Worm (Caenorhabditis elegans) whole organism, L1 larva: Measurements from ENCODE around the gene fbxl-2.

Experiments used
- C04F5.9 ChIP-seq: sonication (generic microtip); optimal IDR thresholded peaks from 2 replicates; lab custom pipeline; 2016; ENCODE audit warnings: missing genetic modification characterization, missing compliant biosample characterization
- C16A3.4 ChIP-seq: fragments of 150-350 bp; optimal IDR thresholded peaks from 2 replicates; lab custom pipeline; 2014; ENCODE audit warnings: missing biosample characterization, missing genetic modification characterization
- alr-1 ChIP-seq: fragments of 200-800 bp; sonication (Bioruptor generic); optimal IDR thresholded peaks from 2 replicates; lab custom pipeline; 2018; ENCODE audit warnings: borderline replicate concordance, mild to moderate bottlenecking, missing genetic modification characterization, missing compliant biosample characterization
- ama-1 ChIP-seq: fragments of 150-350 bp; optimal IDR thresholded peaks from 2 replicates; lab custom pipeline; 2014
- blmp-1 ChIP-seq: fragments of 150-350 bp; optimal IDR thresholded peaks from 2 replicates; lab custom pipeline; 2014; ENCODE audit warnings: missing biosample characterization, missing genetic modification characterization
- ceh-63 ChIP-seq: fragments of 200-800 bp; sonication (Bioruptor generic); optimal IDR thresholded peaks from 2 replicates; lab custom pipeline; 2018; ENCODE audit warnings: mild to moderate bottlenecking, missing genetic modification characterization, missing compliant biosample characterization
- ceh-90 ChIP-seq: sonication (generic microtip); optimal IDR thresholded peaks from 2 replicates; lab custom pipeline; 2016; ENCODE audit warnings: missing genetic modification characterization, missing compliant biosample characterization
- ces-1 ChIP-seq: fragments of 150-350 bp; optimal IDR thresholded peaks from 2 replicates; lab custom pipeline; 2014; ENCODE audit warnings: missing biosample characterization, missing genetic modification reagents, missing genetic modification characterization
- dpl-1 ChIP-seq, 3 experiments: fragments of 150-350 bp in 2 of 3; sonication (generic microtip) in 1 of 3; optimal IDR thresholded peaks; 2 replicates each; lab custom pipeline; 2014 to 2017; ENCODE audit warnings: missing biosample characterization in 3 of 3, missing genetic modification characterization in 3 of 3, missing genetic modification reagents in 3 of 3
- efl-1 ChIP-seq, 4 experiments: fragments of 150-350 bp; optimal IDR thresholded peaks in 3 of 4; peaks in 1 of 4; 1 replicate in 1 of 4; 2 replicates in 3 of 4; lab custom pipeline; 2014; ENCODE audit warnings: missing biosample characterization in 2 of 4, missing genetic modification characterization in 2 of 4, missing genetic modification reagents in 2 of 4
- egl-13 ChIP-seq: sonication (generic microtip); optimal IDR thresholded peaks from 2 replicates; lab custom pipeline; 2016; ENCODE audit warnings: missing genotype, missing genetic modification reagents, missing genetic modification characterization, missing compliant biosample characterization
- egl-27 ChIP-seq, 2 experiments: fragments of 150-350 bp in 1 of 2; sonication (generic microtip); optimal IDR thresholded peaks; 3 replicates each; lab custom pipeline; 2017 to 2018; ENCODE audit warnings: missing biosample characterization in 2 of 2, missing genetic modification characterization in 2 of 2, missing genetic modification reagents in 2 of 2
- elt-2 ChIP-seq: sonication (generic microtip); optimal IDR thresholded peaks from 2 replicates; lab custom pipeline; 2016; ENCODE audit warnings: missing genetic modification characterization, mild to moderate bottlenecking, inconsistent platforms, missing compliant biosample characterization, missing genetic modification reagents
- elt-3 ChIP-seq, 6 experiments: fragments of 150-350 bp in 1 of 6; sonication (generic microtip); optimal IDR thresholded peaks; 2 replicates each; lab custom pipeline; 2017 to 2018; ENCODE audit warnings: missing biosample characterization in 6 of 6, missing genetic modification characterization in 6 of 6, inconsistent platforms in 1 of 6
- fkh-10 ChIP-seq: sonication (generic microtip); optimal IDR thresholded peaks from 2 replicates; lab custom pipeline; 2017; ENCODE audit warnings: missing biosample characterization, missing genetic modification reagents, missing genetic modification characterization
- fos-1 ChIP-seq: fragments of 150-350 bp; optimal IDR thresholded peaks from 2 replicates; lab custom pipeline; 2014; ENCODE audit warnings: missing biosample characterization, missing genetic modification characterization
- grh-1 ChIP-seq: fragments of 200-800 bp; sonication (Bioruptor generic); IDR thresholded peaks from 2 replicates; pipeline ENCODE4 v1.3.6; 2022; ENCODE audit warnings: missing genetic modification reagents, missing genetic modification characterization, missing compliant biosample characterization
- hlh-17 ChIP-seq: fragments of 200-800 bp; sonication (Bioruptor generic); optimal IDR thresholded peaks from 2 replicates; lab custom pipeline; 2018; ENCODE audit warnings: missing genetic modification characterization, mild to moderate bottlenecking, missing compliant biosample characterization, moderate library complexity, borderline replicate concordance
- hlh-4 ChIP-seq: sonication (generic microtip); optimal IDR thresholded peaks from 2 replicates; lab custom pipeline; 2016; ENCODE audit warnings: mild to moderate bottlenecking, missing genetic modification characterization, missing compliant biosample characterization
- hpl-2 ChIP-seq: fragments of 150-350 bp; optimal IDR thresholded peaks from 2 replicates; lab custom pipeline; 2014; ENCODE audit warnings: missing biosample characterization, missing genetic modification reagents, missing genetic modification characterization
- lin-13 ChIP-seq: fragments of 150-350 bp; optimal IDR thresholded peaks from 2 replicates; lab custom pipeline; 2014; ENCODE audit warnings: missing biosample characterization, missing genetic modification reagents, missing genetic modification characterization
- lin-15B ChIP-seq: fragments of 150-350 bp; sonication (generic microtip); optimal IDR thresholded peaks from 3 replicates; lab custom pipeline; 2014; ENCODE audit warnings: missing biosample characterization, missing genetic modification characterization
- lin-35 ChIP-seq, 2 experiments: fragments of 150-350 bp; optimal IDR thresholded peaks; 2 replicates each; lab custom pipeline; 2014; ENCODE audit warnings: missing biosample characterization in 2 of 2, missing genetic modification characterization in 2 of 2, missing genetic modification reagents in 2 of 2
- lin-39 ChIP-seq: fragments of 150-350 bp; optimal IDR thresholded peaks from 2 replicates; lab custom pipeline; 2014; ENCODE audit warnings: missing biosample characterization, missing genetic modification reagents, missing genetic modification characterization
- lir-3 ChIP-seq: sonication (generic microtip); optimal IDR thresholded peaks from 2 replicates; lab custom pipeline; 2016; ENCODE audit warnings: mild to moderate bottlenecking, missing genetic modification characterization, moderate library complexity, missing compliant biosample characterization; ENCODE audit not compliant: poor library complexity
- mdl-1 ChIP-seq, 2 experiments: fragments of 150-350 bp; optimal IDR thresholded peaks; 2 replicates each; lab custom pipeline; 2014 to 2017; ENCODE audit warnings: missing biosample characterization in 2 of 2, missing genetic modification characterization in 2 of 2, inconsistent platforms in 1 of 2
- mef-2 ChIP-seq: fragments of 150-350 bp; optimal IDR thresholded peaks from 2 replicates; lab custom pipeline; 2014; ENCODE audit warnings: missing biosample characterization, missing genetic modification characterization
- nhr-19 ChIP-seq: fragments of 200-800 bp; sonication (Bioruptor generic); conservative IDR thresholded peaks from 2 replicates; pipeline ENCODE4 v1.3.6; 2022; ENCODE audit warnings: missing genetic modification characterization, missing compliant biosample characterization
- nhr-237 ChIP-seq: fragments of 150-350 bp; optimal IDR thresholded peaks from 2 replicates; lab custom pipeline; 2014; ENCODE audit warnings: missing biosample characterization, missing genetic modification characterization
- nhr-28 ChIP-seq: fragments of 150-350 bp; optimal IDR thresholded peaks from 2 replicates; lab custom pipeline; 2014; ENCODE audit warnings: missing biosample characterization, missing genetic modification characterization
- nhr-47 ChIP-seq: sonication (generic microtip); optimal IDR thresholded peaks from 2 replicates; lab custom pipeline; 2016; ENCODE audit warnings: mild to moderate bottlenecking, missing genetic modification characterization, moderate library complexity, missing compliant biosample characterization
- nhr-71 ChIP-seq: sonication (generic microtip); optimal IDR thresholded peaks from 2 replicates; lab custom pipeline; 2016; ENCODE audit warnings: mild to moderate bottlenecking, missing genetic modification characterization, moderate library complexity, missing compliant biosample characterization
- nhr-76 ChIP-seq: sonication (generic microtip); optimal IDR thresholded peaks from 2 replicates; lab custom pipeline; 2017; ENCODE audit warnings: missing biosample characterization, missing genetic modification characterization
- nhr-85 ChIP-seq: sonication (generic microtip); peaks from one replicate; lab custom pipeline; 2016; ENCODE audit warnings: missing genetic modification characterization, inconsistent platforms, missing compliant biosample characterization
- pag-3 ChIP-seq: sonication (generic microtip); optimal IDR thresholded peaks from 2 replicates; lab custom pipeline; 2017; ENCODE audit warnings: missing genetic modification characterization, mild to moderate bottlenecking, missing compliant biosample characterization, antibody characterized with exemption, borderline replicate concordance; ENCODE audit not compliant: insufficient read depth
- pqm-1 ChIP-seq: sonication (generic microtip); optimal IDR thresholded peaks from 3 replicates; lab custom pipeline; 2017; ENCODE audit warnings: missing biosample characterization, missing genetic modification characterization
- rnt-1 ChIP-seq: sonication (generic microtip); optimal IDR thresholded peaks from 2 replicates; lab custom pipeline; 2016; ENCODE audit warnings: mild to moderate bottlenecking, missing genetic modification characterization, moderate library complexity, missing compliant biosample characterization
- snpc-4 ChIP-seq: fragments of 150-350 bp; optimal IDR thresholded peaks from 2 replicates; lab custom pipeline; 2014; ENCODE audit warnings: missing biosample characterization, missing genetic modification characterization
- snu-23 ChIP-seq: sonication (generic microtip); optimal IDR thresholded peaks from 2 replicates; lab custom pipeline; 2016; ENCODE audit warnings: missing genetic modification characterization, missing compliant biosample characterization
- sox-4 ChIP-seq: sonication (generic microtip); optimal IDR thresholded peaks from 2 replicates; lab custom pipeline; 2016; ENCODE audit warnings: missing genetic modification characterization, missing compliant biosample characterization
- sptf-1 ChIP-seq: fragments of 150-350 bp; optimal IDR thresholded peaks from 2 replicates; lab custom pipeline; 2014; ENCODE audit warnings: missing biosample characterization, missing genetic modification characterization
- tlp-1 ChIP-seq: fragments of 150-350 bp; optimal IDR thresholded peaks from 2 replicates; lab custom pipeline; 2014; ENCODE audit warnings: missing biosample characterization, missing genetic modification characterization
- unc-130 ChIP-seq: fragments of 150-350 bp; optimal IDR thresholded peaks from 2 replicates; lab custom pipeline; 2017; ENCODE audit warnings: missing biosample characterization, missing genetic modification characterization, inconsistent platforms
- unc-30 ChIP-seq: sonication (generic microtip); optimal IDR thresholded peaks from 2 replicates; lab custom pipeline; 2017; ENCODE audit warnings: missing biosample characterization, missing genetic modification characterization
- unc-86 ChIP-seq: sonication (generic microtip); optimal IDR thresholded peaks from 2 replicates; lab custom pipeline; 2016; ENCODE audit warnings: missing genetic modification characterization, missing compliant biosample characterization
- xbp-1 ChIP-seq: sonication (generic microtip); optimal IDR thresholded peaks from 2 replicates; lab custom pipeline; 2016; ENCODE audit warnings: missing genetic modification characterization, missing compliant biosample characterization
- zip-4 ChIP-seq: fragments of 200-800 bp; sonication (Bioruptor generic); optimal IDR thresholded peaks from 2 replicates; lab custom pipeline; 2018; ENCODE audit warnings: mild to moderate bottlenecking, missing genetic modification characterization, moderate library complexity, missing compliant biosample characterization
- ztf-4 ChIP-seq: fragments of 150-350 bp; optimal IDR thresholded peaks from 2 replicates; lab custom pipeline; 2014; ENCODE audit warnings: missing biosample characterization, missing genetic modification characterization

Gene fbxl-2

DNA sequence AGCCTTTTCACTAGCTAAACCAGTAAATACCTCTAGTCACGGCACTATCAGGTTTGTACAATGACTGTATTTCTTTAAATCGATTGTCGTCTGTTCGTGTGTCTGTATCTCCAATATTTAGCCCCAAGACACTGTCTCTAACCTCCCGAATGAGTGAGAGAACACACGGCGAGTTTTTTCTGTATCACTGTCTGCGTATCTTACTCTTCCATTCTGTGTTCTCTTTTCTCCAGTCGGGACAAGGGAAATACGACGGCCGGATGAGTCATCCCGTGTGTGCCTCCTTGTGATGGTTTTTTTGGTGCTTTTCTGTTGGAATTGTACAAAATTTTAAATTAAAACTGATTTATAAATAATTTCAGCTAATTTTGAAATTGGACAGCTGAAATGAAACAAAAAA, 39.0 kb downstream of the fbxl-2 start (continued):
- no peak for TF ChIP-seq pqm-1 (tag; lab: Kevin White, UChicago)
- TF ChIP-seq nhr-237 (tag; lab: Kevin White, UChicago) = peak; percentile 5
- TF ChIP-seq hlh-4 = no peak
- TF ChIP-seq zip-4 (GFP tag; lab: Kevin White, UChicago) = no peak
- no peak for TF ChIP-seq ceh-63
- TF ChIP-seq nhr-76 (tag; lab: Kevin White, UChicago) = no peak
- TF ChIP-seq nhr-71 = peak; percentile 71
- TF ChIP-seq sptf-1 (tag; lab: Kevin White, UChicago) = no peak
- TF ChIP-seq ama-1 = no peak
- TF ChIP-seq snpc-4 (tag; lab: Kevin White, UChicago) = peak; percentile 58
- no peak for TF ChIP-seq hpl-2 (GFP tag; lab: Kevin White, UChicago)
- no peak for TF ChIP-seq unc-86 (tag; lab: Kevin White, UChicago)
- no peak for TF ChIP-seq elt-2
- no peak for TF ChIP-seq hlh-17 (GFP tag; lab: Kevin White, UChicago)
- no peak for TF ChIP-seq grh-1 (GFP tag; lab: Robert Waterston, UW)
- no peak for TF ChIP-seq ces-1 (GFP tag; lab: Kevin White, UChicago)
- peak; percentile 62 for TF ChIP-seq C16A3.4 (tag; lab: Kevin White, UChicago)
- peak; percentile 4 to 69 for TF ChIP-seq mdl-1 (tag; optimal IDR thresholded peaks at IDR 0.05; lab: Kevin White, UChicago)
- TF ChIP-seq dpl-1 (GFP tag; optimal IDR thresholded peaks at IDR 0.05; lab: Kevin White, UChicago) = peak; percentile 52 to 67 (median 61)
- TF ChIP-seq nhr-47 (tag; lab: Kevin White, UChicago) = peak; percentile 54
- no peak for TF ChIP-seq lin-39
- no peak for TF ChIP-seq lin-13 (GFP tag; lab: Kevin White, UChicago)
- peak; percentile 15 for TF ChIP-seq C04F5.9 (tag; lab: Kevin White, UChicago)
- peak; percentile 78 to 80 for TF ChIP-seq efl-1 (optimal IDR thresholded peaks at IDR 0.05; lab: Kevin White, UChicago)
- peak; percentile 60 to 96 for TF ChIP-seq efl-1 (GFP tag; optimal IDR thresholded peaks at IDR 0.05 in 1 of 2; lab: Kevin White, UChicago)
- TF ChIP-seq egl-27 (tag; optimal IDR thresholded peaks at IDR 0.05; lab: Kevin White, UChicago) = no peak
- no peak for TF ChIP-seq egl-13 (tag; lab: Kevin White, UChicago)
- peak; percentile 54 for TF ChIP-seq nhr-85 (tag; lab: Kevin White, UChicago)
- no peak for TF ChIP-seq sox-4
- no peak for TF ChIP-seq nhr-28 (tag; lab: Kevin White, UChicago)
- peak; percentile 46 for TF ChIP-seq xbp-1
- TF ChIP-seq ztf-4 (tag; lab: Kevin White, UChicago) = no peak

DNA sequence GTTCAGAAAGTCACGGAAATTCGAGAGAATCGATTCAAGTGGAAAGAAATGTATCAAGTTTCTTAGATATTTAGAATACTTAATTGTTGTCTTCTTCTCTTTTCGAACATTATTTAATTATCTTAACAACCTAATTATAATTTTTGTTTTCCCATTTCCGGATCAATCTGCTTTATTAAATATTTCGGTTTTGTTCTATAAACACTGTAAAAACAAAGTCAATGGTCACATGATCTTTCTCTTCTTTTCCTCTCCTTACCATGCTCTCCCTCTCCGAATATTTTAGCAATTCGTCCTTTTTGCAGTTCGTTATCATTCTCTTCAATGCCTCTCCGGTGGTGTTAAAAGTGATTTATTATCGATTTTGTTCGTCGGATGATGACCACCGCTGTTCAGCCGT, 39.5 kb downstream of the fbxl-2 start, which contains the start of gene tag-325:
tag-325 (plus strand) TSS at position 301 of the 400 bp plus-strand sequence.
- TF ChIP-seq ceh-63 (no peak), elt-3 (tag; optimal IDR thresholded peaks at IDR 0.05; lab: Kevin White, UChicago) (peak in 1 of 6 experiments; percentile 49), efl-1 (optimal IDR thresholded peaks at IDR 0.05; lab: Kevin White, UChicago) (no peak), efl-1 (GFP tag; optimal IDR thresholded peaks at IDR 0.05 in 1 of 2; lab: Kevin White, UChicago) (peak in 1 of 2 experiments; percentile 58), nhr-237 (tag; lab: Kevin White, UChicago) (no peak), sptf-1 (tag; lab: Kevin White, UChicago) (no peak), nhr-71 (no peak), rnt-1 (tag; lab: Kevin White, UChicago) (no peak), nhr-76 (tag; lab: Kevin White, UChicago) (no peak), lir-3 (tag; lab: Kevin White, UChicago) (no peak), blmp-1 (tag; lab: Kevin White, UChicago) (no peak)

DNA sequence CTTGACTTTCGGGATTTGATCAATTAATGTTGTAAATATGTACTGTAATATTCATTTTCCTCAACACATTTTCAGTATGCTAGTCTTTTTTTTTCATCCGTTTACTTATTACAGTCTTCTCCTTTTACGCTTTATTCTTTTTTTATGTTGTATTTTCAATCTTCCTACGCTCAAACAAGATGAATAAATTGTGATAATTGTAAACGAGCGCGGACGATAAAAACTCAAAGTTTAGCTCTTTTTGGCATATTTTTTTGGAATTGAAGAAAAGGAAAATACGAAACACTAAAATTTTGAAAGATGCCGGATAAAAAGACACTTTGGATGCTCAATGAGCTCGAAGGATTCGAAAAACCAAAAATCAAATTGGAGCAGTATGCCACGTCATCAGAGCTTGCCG, 45.6 kb downstream of the fbxl-2 start, which contains the start of gene metl-5:
metl-5 (plus strand) TSS at position 301 of the 400 bp plus-strand sequence.
- TF ChIP-seq efl-1 (optimal IDR thresholded peaks at IDR 0.05; lab: Kevin White, UChicago) (no peak), efl-1 (GFP tag; optimal IDR thresholded peaks at IDR 0.05 in 1 of 2; lab: Kevin White, UChicago) (no peak), lin-15B (tag; lab: Kevin White, UChicago) (no peak), mef-2 (tag; lab: Kevin White, UChicago) (no peak), lin-35 (GFP tag; optimal IDR thresholded peaks at IDR 0.05; lab: Kevin White, UChicago) (no peak), fos-1 (tag; lab: Kevin White, UChicago) (no peak), unc-130 (tag; lab: Kevin White, UChicago) (no peak), unc-30 (tag; lab: Kevin White, UChicago) (no peak), fkh-10 (no peak), tlp-1 (tag; lab: Kevin White, UChicago) (no peak), egl-13 (tag; lab: Kevin White, UChicago) (no peak), ceh-90 (tag; lab: Kevin White, UChicago) (no peak), nhr-19 (GFP tag; lab: Robert Waterston, UW) (no peak), C16A3.4 (tag; lab: Kevin White, UChicago) (no peak), nhr-237 (tag; lab: Kevin White, UChicago) (no peak), pag-3 (tag; lab: Kevin White, UChicago) (no peak), alr-1 (tag; lab: Kevin White, UChicago) (no peak), dpl-1 (GFP tag; optimal IDR thresholded peaks at IDR 0.05; lab: Kevin White, UChicago) (no peak), hlh-4 (no peak), snu-23 (GFP tag; lab: Kevin White, UChicago) (no peak)
